Worm (Caenorhabditis elegans) whole organism, young adult: Measurements from ENCODE around the gene acaa-2.

Source experiments
- B0336.3 ChIP-seq: fragments of 200-800 bp; sonication (Bioruptor generic); IDR thresholded peaks from 2 replicates; pipeline ENCODE4 v1.3.6; 2022; ENCODE audit warnings: missing genetic modification characterization, missing compliant biosample characterization
- bed-1 ChIP-seq: fragments of 200-800 bp; sonication (Bioruptor generic); IDR thresholded peaks from 2 replicates; pipeline ENCODE4 v1.3.6; 2022; ENCODE audit warnings: missing genetic modification reagents, missing genetic modification characterization, missing compliant biosample characterization
- ceh-27 ChIP-seq: fragments of 200-800 bp; sonication (Bioruptor generic); optimal IDR thresholded peaks from 2 replicates; lab custom pipeline; 2018; ENCODE audit warnings: mild to moderate bottlenecking, missing genetic modification characterization, moderate library complexity, missing compliant biosample characterization
- dpl-1 ChIP-seq: fragments of 150-350 bp; optimal IDR thresholded peaks from 2 replicates; lab custom pipeline; 2014; ENCODE audit warnings: missing biosample characterization, missing genetic modification reagents, missing genetic modification characterization
- nhr-90 ChIP-seq: sonication (generic microtip); optimal IDR thresholded peaks from 2 replicates; lab custom pipeline; 2016; ENCODE audit warnings: missing genotype, mild to moderate bottlenecking, missing genetic modification characterization, missing compliant biosample characterization
- somi-1 ChIP-seq: fragments of 200-800 bp; sonication (Bioruptor generic); optimal IDR thresholded peaks from 2 replicates; lab custom pipeline; 2018; ENCODE audit warnings: mild to moderate bottlenecking, missing genetic modification characterization, missing compliant biosample characterization
- unc-62 ChIP-seq: fragments of 150-350 bp; optimal IDR thresholded peaks from 2 replicates; lab custom pipeline; 2014; ENCODE audit warnings: missing biosample characterization, missing genetic modification reagents, missing genetic modification characterization

DNA sequence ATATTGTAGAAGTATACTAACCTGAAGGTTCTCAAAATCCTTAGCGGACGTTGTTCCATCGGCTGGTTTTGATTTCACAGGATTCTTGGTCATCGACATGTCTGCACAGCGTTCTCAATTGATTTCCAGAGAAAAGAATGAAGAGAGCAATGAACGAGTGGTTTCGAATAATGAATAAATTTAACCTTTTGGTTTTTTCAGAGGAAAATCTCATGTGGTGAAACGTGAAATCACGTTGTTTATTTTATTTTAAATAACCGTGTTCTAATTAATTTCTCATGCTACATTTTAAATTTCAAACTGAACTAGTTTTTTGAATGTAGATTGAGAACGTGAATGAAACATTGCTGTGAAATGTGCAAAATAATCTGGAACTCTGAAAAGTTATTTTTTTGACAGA lies 35.5 kb downstream of the acaa-2 start, which contains the start of gene T03F6.6:
- TF ChIP-seq B0336.3 (no peak), nhr-90 (tag; lab: Kevin White, UChicago) (no peak), bed-1 (no peak), unc-62 (no peak), dpl-1 (no peak), ceh-27 (GFP tag; lab: Kevin White, UChicago) (no peak), somi-1 (GFP tag; lab: Kevin White, UChicago) (no peak)
